Worm (Caenorhabditis elegans) whole organism, young adult: ENCODE measurements around the gene F40C5.1.

Experiments
- B0019.2 ChIP-seq: fragments of 200-800 bp; sonication (Bioruptor generic); conservative IDR thresholded peaks from 2 replicates; pipeline ENCODE4 v1.3.6; 2022; ENCODE audit warnings: missing genetic modification reagents, missing genetic modification characterization, missing compliant biosample characterization
- B0035.1 ChIP-seq: sonication (generic microtip); optimal IDR thresholded peaks from 2 replicates; lab custom pipeline; 2016; ENCODE audit warnings: missing genetic modification characterization, mild to moderate bottlenecking, missing compliant biosample characterization, missing genotype, missing genetic modification reagents
- B0261.1 ChIP-seq: sonication (generic microtip); optimal IDR thresholded peaks from 2 replicates; lab custom pipeline; 2016; ENCODE audit warnings: mild to moderate bottlenecking, missing genetic modification characterization, moderate library complexity, missing compliant biosample characterization
- B0336.3 ChIP-seq: fragments of 200-800 bp; sonication (Bioruptor generic); IDR thresholded peaks from 2 replicates; pipeline ENCODE4 v1.3.6; 2022; ENCODE audit warnings: missing genetic modification characterization, missing compliant biosample characterization
- D2030.7 ChIP-seq: fragments of 200-800 bp; sonication (Bioruptor generic); IDR thresholded peaks from 2 replicates; pipeline ENCODE4 v1.3.6; 2022; ENCODE audit warnings: missing genetic modification reagents, missing genetic modification characterization, missing compliant biosample characterization
- F22D6.2 ChIP-seq: sonication (generic microtip); optimal IDR thresholded peaks from 2 replicates; lab custom pipeline; 2016; ENCODE audit warnings: mild to moderate bottlenecking, missing genetic modification characterization, missing compliant biosample characterization
- F33H1.4 ChIP-seq: fragments of 200-800 bp; sonication (Bioruptor generic); IDR thresholded peaks from 2 replicates; pipeline ENCODE4 v1.3.6; 2022; ENCODE audit warnings: missing genetic modification reagents, missing genetic modification characterization, missing compliant biosample characterization
- F49E8.2 ChIP-seq: sonication (generic microtip); optimal IDR thresholded peaks from 3 replicates; lab custom pipeline; 2017; ENCODE audit warnings: missing genetic modification characterization, mild to moderate bottlenecking, missing compliant biosample characterization, antibody characterized with exemption, moderate library complexity; ENCODE audit not compliant: insufficient read depth
- F57A8.1 ChIP-seq: fragments of 200-800 bp; sonication (Bioruptor generic); optimal IDR thresholded peaks from 2 replicates; lab custom pipeline; 2018; ENCODE audit warnings: mild to moderate bottlenecking, missing genetic modification characterization, moderate library complexity, missing compliant biosample characterization
- T26A5.8 ChIP-seq: sonication (generic microtip); optimal IDR thresholded peaks from 2 replicates; lab custom pipeline; 2016; ENCODE audit warnings: missing genetic modification characterization, missing compliant biosample characterization
- Y53G8AR.9 ChIP-seq: fragments of 200-800 bp; sonication (Bioruptor generic); conservative IDR thresholded peaks from 2 replicates; pipeline ENCODE4 v1.3.6; 2022; ENCODE audit warnings: missing genetic modification reagents, missing genetic modification characterization, missing compliant biosample characterization
- Y56A3A.18 ChIP-seq: fragments of 200-800 bp; sonication (Bioruptor generic); IDR thresholded peaks from 2 replicates; pipeline ENCODE4 v1.3.6; 2022; ENCODE audit warnings: missing genetic modification reagents, missing genetic modification characterization, missing compliant biosample characterization
- akir-1 ChIP-seq: fragments of 200-800 bp; sonication (Bioruptor generic); optimal IDR thresholded peaks from 2 replicates; lab custom pipeline; 2018; ENCODE audit warnings: mild to moderate bottlenecking, missing genetic modification characterization, moderate library complexity, missing compliant biosample characterization
- atf-7 ChIP-seq: sonication (generic microtip); optimal IDR thresholded peaks from 2 replicates; lab custom pipeline; 2017; ENCODE audit warnings: mild to moderate bottlenecking, missing genetic modification characterization, missing compliant biosample characterization
- athp-1 ChIP-seq: sonication (generic microtip); optimal IDR thresholded peaks from 2 replicates; lab custom pipeline; 2017; ENCODE audit warnings: mild to moderate bottlenecking, missing genetic modification characterization, missing compliant biosample characterization
- attf-5 ChIP-seq: fragments of 200-800 bp; sonication (Bioruptor generic); optimal IDR thresholded peaks from 2 replicates; lab custom pipeline; 2018; ENCODE audit warnings: mild to moderate bottlenecking, missing genetic modification characterization, missing compliant biosample characterization
- attf-6 ChIP-seq: fragments of 200-800 bp; sonication (Bioruptor generic); IDR thresholded peaks from 2 replicates; pipeline ENCODE4 v1.3.6; 2022; ENCODE audit warnings: missing genetic modification reagents, missing genetic modification characterization, missing compliant biosample characterization
- bed-1 ChIP-seq: fragments of 200-800 bp; sonication (Bioruptor generic); IDR thresholded peaks from 2 replicates; pipeline ENCODE4 v1.3.6; 2022; ENCODE audit warnings: missing genetic modification reagents, missing genetic modification characterization, missing compliant biosample characterization
- cebp-1 ChIP-seq, 2 experiments: fragments of 200-800 bp in 1 of 2; sonication (Bioruptor generic) in 1 of 2; sonication (generic microtip) in 1 of 2; IDR thresholded peaks in 1 of 2; optimal IDR thresholded peaks in 1 of 2; 2 replicates each; pipeline versions ENCODE4 v1.3.6 to Lab custom; 2017 to 2022; ENCODE audit warnings: missing compliant biosample characterization in 2 of 2, missing genetic modification characterization in 2 of 2, mild to moderate bottlenecking in 1 of 2, missing genetic modification reagents in 1 of 2, moderate library complexity in 1 of 2
- cebp-2 ChIP-seq: fragments of 200-800 bp; sonication (Bioruptor generic); IDR thresholded peaks from 2 replicates; pipeline ENCODE4 v1.3.6; 2022; ENCODE audit warnings: missing genetic modification characterization, missing compliant biosample characterization
- ceh-100 ChIP-seq: fragments of 200-800 bp; sonication (Bioruptor generic); IDR thresholded peaks from 2 replicates; pipeline ENCODE4 v1.3.6; 2022; ENCODE audit warnings: missing genetic modification reagents, missing genetic modification characterization, missing compliant biosample characterization
- ceh-79 ChIP-seq: sonication (generic microtip); optimal IDR thresholded peaks from 2 replicates; lab custom pipeline; 2017; ENCODE audit warnings: mild to moderate bottlenecking, missing genetic modification characterization, missing compliant biosample characterization
- ceh-91 ChIP-seq: fragments of 200-800 bp; sonication (Bioruptor generic); IDR thresholded peaks from 2 replicates; pipeline ENCODE4 v1.3.6; 2022; ENCODE audit warnings: missing genetic modification reagents, missing genetic modification characterization, missing compliant biosample characterization
- dpl-1 ChIP-seq: fragments of 150-350 bp; optimal IDR thresholded peaks from 2 replicates; lab custom pipeline; 2014; ENCODE audit warnings: missing biosample characterization, missing genetic modification reagents, missing genetic modification characterization
- efl-1 ChIP-seq: fragments of 150-350 bp; optimal IDR thresholded peaks from 2 replicates; lab custom pipeline; 2014; ENCODE audit warnings: missing biosample characterization, missing genetic modification reagents, missing genetic modification characterization
- fkh-3 ChIP-seq: sonication (generic microtip); optimal IDR thresholded peaks from 2 replicates; lab custom pipeline; 2016; ENCODE audit warnings: mild to moderate bottlenecking, missing genetic modification characterization, missing compliant biosample characterization
- hlh-26 ChIP-seq: fragments of 200-800 bp; sonication (Bioruptor generic); conservative IDR thresholded peaks from 2 replicates; pipeline ENCODE4 v1.3.6; 2022; ENCODE audit warnings: missing genetic modification reagents, missing genetic modification characterization, missing compliant biosample characterization
- hmg-1.2 ChIP-seq: fragments of 200-800 bp; sonication (Bioruptor generic); IDR thresholded peaks from 2 replicates; pipeline ENCODE4 v1.3.6; 2022; ENCODE audit warnings: missing genetic modification reagents, missing genetic modification characterization, missing compliant biosample characterization
- lin-35 ChIP-seq, 3 experiments: fragments of 150-350 bp in 2 of 3; sonication (generic microtip) in 1 of 3; optimal IDR thresholded peaks; 2 replicates each; lab custom pipeline; 2014 to 2018; ENCODE audit warnings: missing biosample characterization in 3 of 3, missing genetic modification characterization in 3 of 3, missing genetic modification reagents in 3 of 3
- lsl-1 ChIP-seq: fragments of 200-800 bp; sonication (Bioruptor generic); optimal IDR thresholded peaks from 2 replicates; lab custom pipeline; 2018; ENCODE audit warnings: mild to moderate bottlenecking, missing genetic modification characterization, moderate library complexity, missing compliant biosample characterization
- madf-10 ChIP-seq: sonication (generic microtip); optimal IDR thresholded peaks from 2 replicates; lab custom pipeline; 2016; ENCODE audit warnings: mild to moderate bottlenecking, missing genetic modification characterization, missing compliant biosample characterization
- madf-6 ChIP-seq: fragments of 200-800 bp; sonication (Bioruptor generic); IDR thresholded peaks from 2 replicates; pipeline ENCODE4 v1.3.6; 2022; ENCODE audit warnings: missing genetic modification reagents, missing genetic modification characterization, missing compliant biosample characterization
- nfya-1 ChIP-seq: sonication (generic microtip); optimal IDR thresholded peaks from 2 replicates; lab custom pipeline; 2017; ENCODE audit warnings: antibody characterized with exemption, missing compliant biosample characterization, missing genetic modification characterization, borderline replicate concordance; ENCODE audit not compliant: insufficient read depth
- nfya-2 ChIP-seq: fragments of 200-800 bp; sonication (Bioruptor generic); IDR thresholded peaks from 2 replicates; pipeline ENCODE4 v1.3.6; 2022; ENCODE audit warnings: missing genetic modification reagents, missing genetic modification characterization, missing compliant biosample characterization
- nhr-120 ChIP-seq: fragments of 200-800 bp; sonication (Bioruptor generic); IDR thresholded peaks from 2 replicates; pipeline ENCODE4 v1.3.6; 2022; ENCODE audit warnings: missing genetic modification characterization, missing compliant biosample characterization
- pha-4 ChIP-seq: fragments of 150-350 bp; sonication (generic microtip); optimal IDR thresholded peaks from 2 replicates; lab custom pipeline; 2014; ENCODE audit warnings: missing biosample characterization, missing genetic modification reagents, missing genetic modification characterization
- rpc-1 ChIP-seq, 2 experiments: fragments of 150-350 bp in 1 of 2; sonication (generic microtip) in 1 of 2; optimal IDR thresholded peaks; 2 replicates each; lab custom pipeline; 2014 to 2018; ENCODE audit warnings: missing biosample characterization in 1 of 2, missing genetic modification characterization in 1 of 2, missing genetic modification reagents in 1 of 2, missing genotype in 1 of 2
- sdz-38 ChIP-seq: sonication (generic microtip); optimal IDR thresholded peaks from 2 replicates; lab custom pipeline; 2016; ENCODE audit warnings: missing genotype, missing genetic modification characterization, missing compliant biosample characterization
- snpc-1.3 ChIP-seq: sonication (generic microtip); optimal IDR thresholded peaks from 2 replicates; lab custom pipeline; 2017; ENCODE audit warnings: missing genetic modification characterization, mild to moderate bottlenecking, missing compliant biosample characterization, antibody characterized with exemption, moderate library complexity, missing genotype, missing genetic modification reagents; ENCODE audit not compliant: insufficient read depth
- snpc-3.4 ChIP-seq: sonication (generic microtip); optimal IDR thresholded peaks from 2 replicates; lab custom pipeline; 2017; ENCODE audit warnings: missing genetic modification characterization, mild to moderate bottlenecking, missing compliant biosample characterization, antibody characterized with exemption, moderate library complexity, missing genotype, missing genetic modification reagents
- tbp1 ChIP-seq: fragments of 200-800 bp; sonication (Bioruptor generic); optimal IDR thresholded peaks from 2 replicates; lab custom pipeline; 2018; ENCODE audit warnings: mild to moderate bottlenecking, missing genetic modification characterization, missing compliant biosample characterization
- tbx-9 ChIP-seq: sonication (generic microtip); optimal IDR thresholded peaks from 2 replicates; lab custom pipeline; 2016; ENCODE audit warnings: borderline replicate concordance, missing genetic modification characterization, inconsistent platforms, missing compliant biosample characterization
- unc-62 ChIP-seq: fragments of 150-350 bp; optimal IDR thresholded peaks from 2 replicates; lab custom pipeline; 2014; ENCODE audit warnings: missing biosample characterization, missing genetic modification reagents, missing genetic modification characterization
- xnd-1 ChIP-seq: sonication (generic microtip); optimal IDR thresholded peaks from 2 replicates; lab custom pipeline; 2016; ENCODE audit warnings: missing genotype, missing genetic modification reagents, missing genetic modification characterization, missing compliant biosample characterization
- ztf-18 ChIP-seq: sonication (generic microtip); optimal IDR thresholded peaks from 2 replicates; lab custom pipeline; 2016; ENCODE audit warnings: missing genotype, mild to moderate bottlenecking, missing genetic modification characterization, missing compliant biosample characterization
- ztf-22 ChIP-seq: fragments of 200-800 bp; sonication (Bioruptor generic); optimal IDR thresholded peaks from 2 replicates; lab custom pipeline; 2018; ENCODE audit warnings: mild to moderate bottlenecking, missing genetic modification characterization, moderate library complexity, missing compliant biosample characterization
- ztf-28 ChIP-seq: fragments of 200-800 bp; sonication (Bioruptor generic); IDR thresholded peaks from 2 replicates; pipeline ENCODE4 v1.3.6; 2022; ENCODE audit warnings: missing genetic modification reagents, missing genetic modification characterization, missing compliant biosample characterization
- ztf-3 ChIP-seq: fragments of 200-800 bp; sonication (Bioruptor generic); optimal IDR thresholded peaks from 2 replicates; lab custom pipeline; 2018; ENCODE audit warnings: mild to moderate bottlenecking, missing genetic modification characterization, missing compliant biosample characterization

Gene F40C5.1

DNA sequence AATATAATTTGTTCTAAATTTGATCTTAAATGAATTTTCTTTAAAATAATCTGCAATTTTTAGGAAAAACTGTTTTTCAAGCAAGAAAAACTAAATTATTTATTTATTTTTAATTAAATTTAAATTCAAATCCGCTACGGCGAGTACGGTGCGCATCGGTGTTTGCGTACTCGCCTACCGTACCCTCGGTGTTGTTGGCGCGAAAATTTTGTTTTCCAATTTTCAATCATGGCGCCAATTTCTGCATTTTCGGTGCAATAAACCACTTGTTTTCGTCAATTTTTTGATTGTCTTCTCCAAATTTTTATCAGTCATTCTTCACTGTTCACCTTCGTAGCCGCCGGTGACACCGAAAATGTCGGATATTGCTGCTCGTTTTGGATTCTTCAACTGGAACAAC is 6.3 kb downstream of the F40C5.1 start, which contains the start of gene pygl-1 (continued):
- TF ChIP-seq rpc-1 (optimal IDR thresholded peaks at IDR 0.05; lab: Kevin White, UChicago) = no peak
- no peak for TF ChIP-seq rpc-1 (tag; optimal IDR thresholded peaks at IDR 0.05; lab: Kevin White, UChicago)
- no peak for TF ChIP-seq madf-10 (tag; lab: Kevin White, UChicago)
- TF ChIP-seq ceh-100 = no peak
- no peak for TF ChIP-seq ztf-18 (tag; lab: Kevin White, UChicago)
- TF ChIP-seq fkh-3 = no peak
- peak; percentile 99 for TF ChIP-seq D2030.7 (GFP tag; lab: Robert Waterston, UW)
- TF ChIP-seq ztf-3 (GFP tag; lab: Kevin White, UChicago) = no peak
- peak; percentile 99 for TF ChIP-seq efl-1 (GFP tag; lab: Kevin White, UChicago)
- TF ChIP-seq sdz-38 = no peak
- no peak for TF ChIP-seq bed-1
- TF ChIP-seq B0336.3 (GFP tag; lab: Robert Waterston, UW) = peak; percentile 84
- TF ChIP-seq athp-1 = peak; percentile 48
- TF ChIP-seq B0261.1 (tag; lab: Kevin White, UChicago) = no peak
- peak; percentile 92 for TF ChIP-seq snpc-1.3
- no peak for TF ChIP-seq nhr-120 (GFP tag; lab: Robert Waterston, UW)
- TF ChIP-seq atf-7 (tag; lab: Kevin White, UChicago) = no peak
- TF ChIP-seq attf-5 (GFP tag; lab: Kevin White, UChicago) = no peak
- TF ChIP-seq pha-4 = no peak
- peak; percentile 97 for TF ChIP-seq xnd-1 (tag; lab: Kevin White, UChicago)
- TF ChIP-seq lsl-1 (GFP tag; lab: Kevin White, UChicago) = peak; percentile 99
- peak; percentile 86 for TF ChIP-seq F33H1.4 (GFP tag; lab: Robert Waterston, UW)
- TF ChIP-seq Y56A3A.18 = no peak
- peak; percentile 59 for TF ChIP-seq tbp1 (GFP tag; lab: Kevin White, UChicago)
- no peak for TF ChIP-seq B0035.1
- no peak for TF ChIP-seq T26A5.8 (tag; lab: Kevin White, UChicago)
- peak; percentile 64 for TF ChIP-seq Y53G8AR.9
- TF ChIP-seq dpl-1 (GFP tag; lab: Kevin White, UChicago) = peak; percentile 94
- peak; percentile 69; the same call in 1 of the 2 replicates for TF ChIP-seq ztf-28 (GFP tag; lab: Robert Waterston, UW)
- no peak for TF ChIP-seq ztf-22 (GFP tag; lab: Kevin White, UChicago)
- no peak for TF ChIP-seq hlh-26 (GFP tag; lab: Robert Waterston, UW)
- TF ChIP-seq nfya-2 (GFP tag; lab: Robert Waterston, UW) = no peak
- TF ChIP-seq F22D6.2 = no peak
- no peak for TF ChIP-seq tbx-9 (tag; lab: Kevin White, UChicago)
- no peak for TF ChIP-seq unc-62 (GFP tag; lab: Kevin White, UChicago)
- no peak for TF ChIP-seq F57A8.1 (GFP tag; lab: Kevin White, UChicago)
- TF ChIP-seq madf-6 = peak; percentile 99
- TF ChIP-seq akir-1 = no peak
- peak in 2 of 3 experiments; percentile 35 to 90 for TF ChIP-seq lin-35 (GFP tag; optimal IDR thresholded peaks at IDR 0.05; lab: Kevin White, UChicago)
- peak; percentile 61 for TF ChIP-seq F49E8.2 (tag; lab: Kevin White, UChicago)
- peak; percentile 89 for TF ChIP-seq snpc-3.4 (tag; lab: Kevin White, UChicago)
- no peak for TF ChIP-seq cebp-2 (GFP tag; lab: Robert Waterston, UW)
- TF ChIP-seq nfya-1 (tag; lab: Kevin White, UChicago) = no peak
- TF ChIP-seq ceh-91 = peak; percentile 99
- no peak for TF ChIP-seq ceh-79
- peak; percentile 96 for TF ChIP-seq B0019.2 (GFP tag; lab: Robert Waterston, UW)
- TF ChIP-seq hmg-1.2 = peak; percentile 70
- no peak for TF ChIP-seq cebp-1 (GFP tag; IDR thresholded peaks at IDR 0.05; lab: Robert Waterston, UW)
- no peak for TF ChIP-seq cebp-1 (tag; optimal IDR thresholded peaks at IDR 0.05; lab: Kevin White, UChicago)
- TF ChIP-seq attf-6 (GFP tag; lab: Robert Waterston, UW) = peak; percentile 81
